Fruit fly (Drosophila melanogaster) whole organism, embryonic: ENCODE measurements around the gene CG32686.

ENCODE experiments used
- CG15011 ChIP-seq: fragments of 200-800 bp; sonication (Bioruptor generic); optimal IDR thresholded peaks from 3 replicates; lab custom pipeline; 2018; ENCODE audit warnings: missing biosample characterization, mild to moderate bottlenecking, missing genetic modification characterization
- CG16813 ChIP-seq: fragments of 200-800 bp; sonication (Bioruptor generic); IDR thresholded peaks from 3 replicates; pipeline ENCODE4 v1.3.6; 2022; ENCODE audit warnings: missing biosample characterization, missing genetic modification characterization; ENCODE audit not compliant: partially characterized antibody
- Dad ChIP-seq: fragments of 200-800 bp; sonication (Bioruptor generic); optimal IDR thresholded peaks from 3 replicates; lab custom pipeline; 2016; ENCODE audit warnings: missing biosample characterization, missing genetic modification characterization
- Fer1 ChIP-seq: fragments of 200-800 bp; sonication (Bioruptor generic); optimal IDR thresholded peaks from 2 replicates; lab custom pipeline; 2017; ENCODE audit warnings: missing biosample characterization, mild to moderate bottlenecking, missing genetic modification characterization
- Mes4 ChIP-seq: fragments of 200-800 bp; sonication (Bioruptor generic); optimal IDR thresholded peaks from 2 replicates; lab custom pipeline; 2016; ENCODE audit warnings: missing biosample characterization, missing genetic modification characterization
- Ravus ChIP-seq: fragments of 200-800 bp; sonication (Bioruptor generic); IDR thresholded peaks from 2 replicates; pipeline ENCODE4 v1.3.6; 2022; ENCODE audit warnings: missing biosample characterization, missing genetic modification characterization
- kni ChIP-seq: fragments of 200-800 bp; sonication (Bioruptor generic); optimal IDR thresholded peaks from 3 replicates; lab custom pipeline; 2017; ENCODE audit warnings: mild to moderate bottlenecking, missing biosample characterization, missing genetic modification reagents, missing genetic modification characterization
- maf-S ChIP-seq: fragments of 200-800 bp; sonication (Bioruptor generic); optimal IDR thresholded peaks from 2 replicates; lab custom pipeline; 2016; ENCODE audit warnings: missing biosample characterization, missing genetic modification characterization
- slbo ChIP-seq: fragments of 200-800 bp; sonication (Bioruptor generic); IDR thresholded peaks from 2 replicates; pipeline ENCODE4 v1.3.6; 2022; ENCODE audit warnings: missing biosample characterization, missing genetic modification characterization
- vfl ChIP-seq: fragments of 200-800 bp; sonication (Bioruptor generic); optimal IDR thresholded peaks from 2 replicates; lab custom pipeline; 2016; ENCODE audit warnings: missing biosample characterization, missing genetic modification characterization

dm6 chrX:10329659-10330289 is 45.3 kb downstream of the CG32686 start, which contains the start of gene Gip:
- TF ChIP-seq vfl (GFP tag; lab: Kevin White, UChicago) (no peak), Mes4 (GFP tag; lab: Kevin White, UChicago) (no peak), CG15011 (GFP tag; lab: Kevin White, UChicago) (no peak), kni (GFP tag; lab: Kevin White, UChicago) (no peak), slbo (GFP tag; lab: Robert Waterston, UW) (no peak), Dad (GFP tag; lab: Kevin White, UChicago) (no peak), Fer1 (GFP tag; lab: Kevin White, UChicago) (peak; percentile 36), Ravus (no peak), maf-S (GFP tag; lab: Kevin White, UChicago) (no peak), CG16813 (GFP tag; lab: Robert Waterston, UW) (no peak)
